Worm (Caenorhabditis elegans) whole organism, L4 larva: Measurements from ENCODE around the gene R10E11.9.

Experiments used
- D1046.2 ChIP-seq: fragments of 200-800 bp; sonication (Bioruptor generic); IDR thresholded peaks from 2 replicates; pipeline ENCODE4 v1.3.6; 2022; ENCODE audit warnings: missing genetic modification characterization, missing compliant biosample characterization
- ZK546.5 ChIP-seq, 2 experiments: sonication (generic microtip); optimal IDR thresholded peaks; 2 replicates each; lab custom pipeline; 2017; ENCODE audit warnings: missing biosample characterization in 2 of 2, missing genetic modification characterization in 2 of 2
- aly-2 ChIP-seq: sonication (generic microtip); optimal IDR thresholded peaks from 2 replicates; lab custom pipeline; 2018; ENCODE audit warnings: missing biosample characterization, missing genetic modification characterization
- fkh-10 ChIP-seq: fragments of 150-350 bp; optimal IDR thresholded peaks from 2 replicates; lab custom pipeline; 2014; ENCODE audit warnings: missing biosample characterization, missing genetic modification reagents, missing genetic modification characterization
- fos-1 ChIP-seq: fragments of 150-350 bp; optimal IDR thresholded peaks from 2 replicates; lab custom pipeline; 2014; ENCODE audit warnings: missing biosample characterization, missing genetic modification characterization
- hlh-30 ChIP-seq: sonication (generic microtip); optimal IDR thresholded peaks from 2 replicates; lab custom pipeline; 2017; ENCODE audit warnings: antibody characterized with exemption, mild to moderate bottlenecking, missing genetic modification characterization, missing compliant biosample characterization; ENCODE audit not compliant: insufficient read depth
- lin-13 ChIP-seq: fragments of 150-350 bp; optimal IDR thresholded peaks from 2 replicates; lab custom pipeline; 2014; ENCODE audit warnings: missing biosample characterization, missing genetic modification reagents, missing genetic modification characterization
- nhr-111 ChIP-seq: fragments of 200-800 bp; sonication (Bioruptor generic); optimal IDR thresholded peaks from 2 replicates; lab custom pipeline; 2018; ENCODE audit warnings: mild to moderate bottlenecking, missing genetic modification characterization, missing compliant biosample characterization
- nhr-28 ChIP-seq: fragments of 150-350 bp; optimal IDR thresholded peaks from 2 replicates; lab custom pipeline; 2014; ENCODE audit warnings: missing biosample characterization, missing genetic modification characterization
- nhr-6 ChIP-seq: fragments of 150-350 bp; optimal IDR thresholded peaks from 2 replicates; lab custom pipeline; 2014; ENCODE audit warnings: missing biosample characterization, missing genetic modification characterization
- nhr-76 ChIP-seq: fragments of 150-350 bp; optimal IDR thresholded peaks from 2 replicates; lab custom pipeline; 2014; ENCODE audit warnings: missing biosample characterization, missing genetic modification characterization
- skn-1 ChIP-seq: fragments of 150-350 bp; optimal IDR thresholded peaks from 2 replicates; lab custom pipeline; 2014; ENCODE audit warnings: missing biosample characterization, missing genetic modification characterization
- unc-130 ChIP-seq: sonication (generic microtip); optimal IDR thresholded peaks from 2 replicates; lab custom pipeline; 2016; ENCODE audit warnings: missing genetic modification reagents, missing genetic modification characterization, missing compliant biosample characterization
- vab-7 ChIP-seq: fragments of 200-800 bp; sonication (Bioruptor generic); IDR thresholded peaks from 2 replicates; pipeline ENCODE4 v1.3.6; 2022; ENCODE audit warnings: missing genetic modification reagents, missing genetic modification characterization, missing compliant biosample characterization

ce11 chrIII:9767095-9767494 lies 26.3 kb downstream of the R10E11.9 start:
- TF ChIP-seq vab-7 (GFP tag; lab: Robert Waterston, UW): no peak
- no peak for TF ChIP-seq aly-2
- TF ChIP-seq hlh-30 (tag; lab: Kevin White, UChicago): no peak
- TF ChIP-seq nhr-28 (tag; lab: Kevin White, UChicago): no peak
- no peak for TF ChIP-seq ZK546.5 (tag; optimal IDR thresholded peaks at IDR 0.05; lab: Kevin White, UChicago)
- no peak for TF ChIP-seq lin-13 (GFP tag; lab: Kevin White, UChicago)
- no peak for TF ChIP-seq skn-1 (tag; lab: Kevin White, UChicago)
- no peak for TF ChIP-seq fos-1
- TF ChIP-seq unc-130 (GFP tag; lab: Kevin White, UChicago): no peak
- TF ChIP-seq D1046.2 (GFP tag; lab: Robert Waterston, UW): no peak
- no peak for TF ChIP-seq fkh-10 (GFP tag; lab: Kevin White, UChicago)
- no peak for TF ChIP-seq nhr-76
- TF ChIP-seq nhr-6 (tag; lab: Kevin White, UChicago): no peak
- no peak for TF ChIP-seq nhr-111 (GFP tag; lab: Kevin White, UChicago)
